Worm (Caenorhabditis elegans) whole organism, L2 larva: ENCODE results near the gene ogdh-1.

Experiments
- alr-1 ChIP-seq: fragments of 150-350 bp; optimal IDR thresholded peaks from 2 replicates; lab custom pipeline; 2014; ENCODE audit warnings: missing biosample characterization, missing genetic modification characterization
- dmd-4 ChIP-seq: sonication (generic microtip); optimal IDR thresholded peaks from 2 replicates; lab custom pipeline; 2017; ENCODE audit warnings: missing biosample characterization, missing genetic modification characterization
- egl-27 ChIP-seq: sonication (generic microtip); optimal IDR thresholded peaks from 3 replicates; lab custom pipeline; 2017; ENCODE audit warnings: missing biosample characterization, missing genetic modification reagents, missing genetic modification characterization
- fos-1 ChIP-seq: fragments of 150-350 bp; optimal IDR thresholded peaks from 2 replicates; lab custom pipeline; 2014; ENCODE audit warnings: missing biosample characterization, missing genetic modification characterization
- nhr-12 ChIP-seq: fragments of 150-350 bp; optimal IDR thresholded peaks from 2 replicates; lab custom pipeline; 2014; ENCODE audit warnings: missing biosample characterization, missing genetic modification characterization
- nhr-77 ChIP-seq: fragments of 150-350 bp; optimal IDR thresholded peaks from 2 replicates; lab custom pipeline; 2014; ENCODE audit warnings: missing biosample characterization, missing genetic modification characterization
- skn-1 ChIP-seq: sonication (generic microtip); optimal IDR thresholded peaks from 2 replicates; lab custom pipeline; 2017; ENCODE audit warnings: missing biosample characterization, missing genetic modification characterization
- ztf-1 ChIP-seq: fragments of 200-800 bp; sonication (Bioruptor generic); conservative IDR thresholded peaks from 2 replicates; pipeline ENCODE4 v1.3.6; 2022; ENCODE audit warnings: missing genetic modification characterization, missing compliant biosample characterization
- ztf-4 ChIP-seq: fragments of 150-350 bp; optimal IDR thresholded peaks from 2 replicates; lab custom pipeline; 2014; ENCODE audit warnings: missing biosample characterization, missing genetic modification characterization

DNA sequence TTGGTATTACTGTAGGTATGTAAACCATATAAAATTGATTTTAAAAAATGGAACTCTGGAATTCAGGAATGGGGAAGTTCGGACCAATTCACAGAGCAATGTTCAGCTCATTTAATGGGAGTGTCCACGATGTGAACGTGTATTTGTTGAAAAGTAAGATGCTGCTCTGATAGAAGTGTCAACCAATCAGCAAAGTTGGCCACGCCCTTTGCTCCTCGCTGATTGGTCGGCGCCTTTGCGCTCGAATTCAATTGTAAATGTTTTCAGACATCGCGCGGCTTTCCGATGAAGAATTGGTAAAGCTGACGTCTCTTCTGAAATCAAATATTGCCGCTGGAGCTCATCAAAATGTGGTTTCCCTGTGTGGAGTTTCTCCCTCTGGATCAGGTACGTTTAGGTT, 20.7 kb downstream of the ogdh-1 start:
- TF ChIP-seq nhr-12 (tag; lab: Kevin White, UChicago) (no peak), nhr-77 (no peak), ztf-1 (GFP tag; lab: Robert Waterston, UW) (no peak), egl-27 (no peak), alr-1 (tag; lab: Kevin White, UChicago) (no peak), dmd-4 (tag; lab: Kevin White, UChicago) (no peak), ztf-4 (tag; lab: Kevin White, UChicago) (no peak), skn-1 (tag; lab: Kevin White, UChicago) (no peak), fos-1 (tag; lab: Kevin White, UChicago) (no peak)
